Fruit fly (Drosophila melanogaster) whole organism, embryonic: ENCODE measurements around the gene Prosbeta6.

Experiments used
- Bgb ChIP-seq: fragments of 200-800 bp; sonication (Bioruptor generic); IDR thresholded peaks from 2 replicates; pipeline ENCODE4 v1.3.6; 2022; ENCODE audit warnings: missing biosample characterization, missing genetic modification characterization; ENCODE audit not compliant: partially characterized antibody
- CG14014 ChIP-seq: fragments of 200-800 bp; sonication (Bioruptor generic); IDR thresholded peaks from 2 replicates; pipeline ENCODE4 v1.3.6; 2022; ENCODE audit warnings: missing biosample characterization, missing genetic modification characterization
- CG14965 ChIP-seq: fragments of 200-800 bp; sonication (Bioruptor generic); optimal IDR thresholded peaks from 2 replicates; lab custom pipeline; 2016; ENCODE audit warnings: missing biosample characterization, missing genetic modification characterization, borderline replicate concordance
- CG15696 ChIP-seq: fragments of 200-800 bp; sonication (Bioruptor generic); optimal IDR thresholded peaks from 2 replicates; lab custom pipeline; 2019; ENCODE audit warnings: missing biosample characterization, mild to moderate bottlenecking, missing genetic modification characterization, moderate library complexity
- CG1603 ChIP-seq: fragments of 200-800 bp; sonication (Bioruptor generic); optimal IDR thresholded peaks from 2 replicates; lab custom pipeline; 2019; ENCODE audit warnings: missing biosample characterization, mild to moderate bottlenecking, missing genetic modification characterization, moderate library complexity
- CG17829 ChIP-seq: fragments of 200-800 bp; optimal IDR thresholded peaks from 2 replicates; lab custom pipeline; 2019; ENCODE audit warnings: missing biosample characterization, mild to moderate bottlenecking, missing genetic modification characterization, moderate library complexity
- CG18764 ChIP-seq: fragments of 200-800 bp; sonication (Bioruptor generic); optimal IDR thresholded peaks from 3 replicates; lab custom pipeline; 2016; ENCODE audit warnings: missing biosample characterization, missing genetic modification characterization
- CG30403 ChIP-seq: fragments of 200-800 bp; sonication (Bioruptor generic); optimal IDR thresholded peaks from 3 replicates; lab custom pipeline; 2016; ENCODE audit warnings: missing biosample characterization, missing genetic modification characterization
- CG32532 ChIP-seq: fragments of 200-800 bp; sonication (Bioruptor generic); IDR thresholded peaks from 2 replicates; pipeline ENCODE4 v1.3.6; 2022; ENCODE audit warnings: missing biosample characterization, missing genetic modification characterization
- CG34422 ChIP-seq: fragments of 200-800 bp; sonication (Bioruptor generic); IDR thresholded peaks from 3 replicates; pipeline ENCODE4 v1.3.6; 2022; ENCODE audit warnings: missing biosample characterization, missing genetic modification characterization
- CG4707 ChIP-seq: fragments of 200-800 bp; sonication (Bioruptor generic); optimal IDR thresholded peaks from 2 replicates; lab custom pipeline; 2018; ENCODE audit warnings: missing biosample characterization, mild to moderate bottlenecking, missing genetic modification characterization, moderate library complexity
- CG9932 ChIP-seq: fragments of 200-800 bp; sonication (Bioruptor generic); IDR thresholded peaks from 2 replicates; pipeline ENCODE4 v1.3.6; 2022; ENCODE audit warnings: missing biosample characterization, missing genetic modification characterization
- CTCF ChIP-seq: fragments of 200-800 bp; sonication (Bioruptor generic); optimal IDR thresholded peaks from 2 replicates; lab custom pipeline; 2017; ENCODE audit warnings: missing biosample characterization, mild to moderate bottlenecking, missing genetic modification characterization, moderate library complexity
- Dip2 ChIP-seq: fragments of 200-800 bp; sonication (Bioruptor generic); IDR thresholded peaks from 2 replicates; pipeline ENCODE4 v1.3.6; 2022; ENCODE audit warnings: missing biosample characterization, missing genetic modification characterization
- Dp ChIP-seq: fragments of 200-800 bp; sonication (Bioruptor generic); optimal IDR thresholded peaks from 2 replicates; lab custom pipeline; 2018; ENCODE audit warnings: missing biosample characterization, mild to moderate bottlenecking, missing genetic modification characterization, moderate library complexity
- Dref ChIP-seq: fragments of 200-800 bp; sonication (Bioruptor generic); IDR thresholded peaks from 2 replicates; pipeline ENCODE4 v1.3.6; 2022; ENCODE audit warnings: missing biosample characterization, missing genetic modification characterization
- Drgx ChIP-seq: fragments of 200-800 bp; sonication (Bioruptor generic); IDR thresholded peaks from 2 replicates; pipeline ENCODE4 v1.3.6; 2022; ENCODE audit warnings: missing biosample characterization, missing genetic modification characterization
- E2f2 ChIP-seq: fragments of 200-800 bp; sonication (Bioruptor generic); IDR thresholded peaks from 2 replicates; pipeline ENCODE4 v1.3.6; 2022; ENCODE audit warnings: missing biosample characterization, missing genetic modification characterization
- Ets65A ChIP-seq: fragments of 200-800 bp; sonication (Bioruptor generic); peaks from one replicate; lab custom pipeline; 2016; ENCODE audit warnings: missing biosample characterization, missing genetic modification characterization
- HLH4C ChIP-seq: fragments of 200-800 bp; sonication (Bioruptor generic); IDR thresholded peaks from 3 replicates; pipeline ENCODE4 v1.3.6; 2022; ENCODE audit warnings: missing biosample characterization, missing genetic modification characterization; ENCODE audit not compliant: partially characterized antibody
- Hmr ChIP-seq: fragments of 200-800 bp; sonication (Bioruptor generic); optimal IDR thresholded peaks from 3 replicates; lab custom pipeline; 2017; ENCODE audit warnings: mild to moderate bottlenecking, missing biosample characterization, missing genetic modification reagents, missing genetic modification characterization
- Hsf ChIP-seq: fragments of 200-800 bp; sonication (Bioruptor generic); optimal IDR thresholded peaks from 3 replicates; lab custom pipeline; 2016; ENCODE audit warnings: missing biosample characterization, missing genetic modification characterization
- Lhr ChIP-seq: fragments of 200-800 bp; sonication (Bioruptor generic); optimal IDR thresholded peaks from 3 replicates; lab custom pipeline; 2017; ENCODE audit warnings: mild to moderate bottlenecking, missing biosample characterization, missing genetic modification reagents, missing genetic modification characterization
- Nf-YC ChIP-seq: fragments of 200-800 bp; optimal IDR thresholded peaks from 3 replicates; lab custom pipeline; 2019; ENCODE audit warnings: missing biosample characterization, mild to moderate bottlenecking, missing genetic modification characterization, moderate library complexity
- NfI ChIP-seq: fragments of 200-800 bp; sonication (Bioruptor generic); optimal IDR thresholded peaks from 3 replicates; lab custom pipeline; 2018; ENCODE audit warnings: missing biosample characterization, mild to moderate bottlenecking, missing genetic modification characterization, moderate library complexity
- Opbp ChIP-seq: fragments of 200-800 bp; sonication (Bioruptor generic); IDR thresholded peaks from 3 replicates; pipeline ENCODE4 v1.3.6; 2022; ENCODE audit warnings: missing biosample characterization, missing genetic modification characterization; ENCODE audit not compliant: partially characterized antibody
- Scr ChIP-seq: fragments of 200-800 bp; sonication (Bioruptor generic); IDR thresholded peaks from 2 replicates; pipeline ENCODE4 v1.3.6; 2022; ENCODE audit warnings: missing biosample characterization, missing genetic modification characterization; ENCODE audit not compliant: partially characterized antibody
- Xrp1 ChIP-seq: fragments of 200-800 bp; sonication (Bioruptor generic); IDR thresholded peaks from 2 replicates; pipeline ENCODE4 v1.3.6; 2022; ENCODE audit warnings: missing biosample characterization, missing genetic modification characterization
- amos ChIP-seq: fragments of 200-800 bp; sonication (Bioruptor generic); IDR thresholded peaks from 2 replicates; pipeline ENCODE4 v1.3.6; 2022; ENCODE audit warnings: missing biosample characterization, missing genetic modification characterization; ENCODE audit not compliant: partially characterized antibody
- bbx ChIP-seq: fragments of 200-800 bp; sonication (Bioruptor generic); IDR thresholded peaks from 2 replicates; pipeline ENCODE4 v1.3.6; 2022; ENCODE audit warnings: missing biosample characterization, missing genetic modification characterization; ENCODE audit not compliant: partially characterized antibody
- knrl ChIP-seq: fragments of 200-800 bp; sonication (Bioruptor generic); IDR thresholded peaks from 3 replicates; pipeline ENCODE4 v1.3.6; 2022; ENCODE audit warnings: missing biosample characterization, missing genetic modification characterization; ENCODE audit not compliant: partially characterized antibody
- lmd ChIP-seq: fragments of 200-800 bp; sonication (Bioruptor generic); IDR thresholded peaks from 2 replicates; pipeline ENCODE4 v1.3.6; 2022; ENCODE audit warnings: missing biosample characterization, missing genetic modification characterization
- pan ChIP-seq, 4 experiments: fragments of >200 bp in 3 of 4; fragments of 200-800 bp in 1 of 4; sonication (Bioruptor generic) in 1 of 4; optimal IDR thresholded peaks in 3 of 4; IDR thresholded peaks in 1 of 4; 2 replicates each; pipeline versions ENCODE4 v1.3.6 to Lab custom; 2017 to 2022; ENCODE audit warnings: missing biosample characterization in 2 of 4, missing genetic modification characterization in 2 of 4, mixed read lengths in 1 of 4
- slbo ChIP-seq: fragments of 200-800 bp; sonication (Bioruptor generic); IDR thresholded peaks from 2 replicates; pipeline ENCODE4 v1.3.6; 2022; ENCODE audit warnings: missing biosample characterization, missing genetic modification characterization
- sob ChIP-seq: fragments of 200-800 bp; sonication (Bioruptor generic); IDR thresholded peaks from 2 replicates; pipeline ENCODE4 v1.3.6; 2022; ENCODE audit warnings: missing biosample characterization, missing genetic modification characterization
- stwl ChIP-seq: fragments of 200-800 bp; sonication (Bioruptor generic); optimal IDR thresholded peaks from 3 replicates; lab custom pipeline; 2018; ENCODE audit warnings: missing biosample characterization, mild to moderate bottlenecking, missing genetic modification characterization, moderate library complexity
- tgo ChIP-seq: fragments of 200-800 bp; sonication (Bioruptor generic); IDR thresholded peaks from 3 replicates; pipeline ENCODE4 v1.3.6; 2022; ENCODE audit warnings: missing biosample characterization, missing genetic modification characterization
- unpg ChIP-seq: fragments of 200-800 bp; sonication (Bioruptor generic); optimal IDR thresholded peaks from 3 replicates; lab custom pipeline; 2018; ENCODE audit warnings: missing biosample characterization, mild to moderate bottlenecking, missing genetic modification characterization, moderate library complexity
- vvl ChIP-seq: fragments of 200-800 bp; sonication (Bioruptor generic); IDR thresholded peaks from 2 replicates; pipeline ENCODE4 v1.3.6; 2022; ENCODE audit warnings: missing biosample characterization, missing genetic modification characterization
- zfh1 ChIP-seq: fragments of 200-800 bp; sonication (Bioruptor generic); IDR thresholded peaks from 3 replicates; pipeline ENCODE4 v1.3.6; 2022; ENCODE audit warnings: missing biosample characterization, missing genetic modification characterization

The Prosbeta6 gene

DNA sequence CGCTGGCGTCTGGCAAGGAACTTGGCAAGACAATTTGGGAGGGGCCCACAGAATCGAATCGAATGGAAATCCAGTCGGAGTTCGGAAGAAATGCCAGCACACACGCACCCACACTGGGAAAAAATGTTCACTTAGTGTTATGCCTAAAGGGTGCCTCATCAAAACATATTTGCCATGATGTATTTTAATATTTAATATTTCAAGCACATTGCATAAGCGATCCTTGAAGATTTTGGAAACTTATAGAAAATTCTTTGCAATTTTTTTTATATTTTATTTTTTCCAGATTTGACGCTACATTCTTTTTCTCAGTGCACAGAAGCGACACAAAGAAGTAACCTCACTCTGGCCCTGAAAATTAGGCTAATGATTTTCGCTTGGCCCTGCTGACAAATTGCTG lies 44.1 kb downstream of the Prosbeta6 start (continued):
- peak; percentile 12 for TF ChIP-seq Hsf

- TF ChIP-seq amos (GFP tag; lab: Robert Waterston, UW) = peak; percentile 54; the same call in 1 of the 2 replicates
- TF ChIP-seq knrl (GFP tag; lab: Robert Waterston, UW) = peak; percentile 21; the same call in 1 of the 3 replicates
- peak; percentile 94 for TF ChIP-seq Dip2 (GFP tag; lab: Robert Waterston, UW)
- TF ChIP-seq CTCF (GFP tag; lab: Kevin White, UChicago) = peak; percentile 95
- TF ChIP-seq bbx (GFP tag; lab: Robert Waterston, UW) = peak; percentile 33; the same call in 1 of the 2 replicates
- TF ChIP-seq vvl = 0 out of 2 replicates have a peak, but pooled peaks have one; percentile 6
- TF ChIP-seq Scr (GFP tag; lab: Robert Waterston, UW) = 0 out of 2 replicates have a peak, but pooled peaks have one; percentile 8
- TF ChIP-seq CG17829 (tag; lab: Kevin White, UChicago) = peak; percentile 15
- peak; percentile 83 for TF ChIP-seq Dp (GFP tag; lab: Kevin White, UChicago)
- no peak for TF ChIP-seq Drgx (GFP tag; lab: Robert Waterston, UW)
- TF ChIP-seq lmd (GFP tag; lab: Robert Waterston, UW) = peak; percentile 4; the same call in 1 of the 2 replicates
- peak; percentile 92 for TF ChIP-seq E2f2
- TF ChIP-seq sob = 0 out of 2 replicates have a peak, but pooled peaks have one; percentile 15
- TF ChIP-seq CG14965 = no peak
- 0 out of 3 replicates have a peak, but pooled peaks have one; percentile 8 for TF ChIP-seq Opbp (GFP tag; lab: Robert Waterston, UW)
- no peak for TF ChIP-seq NfI (GFP tag; lab: Kevin White, UChicago)
- peak; percentile 25 for TF ChIP-seq Hmr (GFP tag; lab: Kevin White, UChicago)
- TF ChIP-seq tgo (GFP tag; lab: Robert Waterston, UW) = peak; percentile 29; the same call in 2 of the 3 replicates
- TF ChIP-seq CG30403 (GFP tag; lab: Kevin White, UChicago) = peak; percentile 23
- no peak for TF ChIP-seq Dref (GFP tag; lab: Robert Waterston, UW)
- TF ChIP-seq Nf-YC (tag; lab: Kevin White, UChicago) = no peak
- TF ChIP-seq CG4707 = peak; percentile 96
- TF ChIP-seq CG9932 = peak; percentile 3; the same call in 1 of the 2 replicates
- peak; percentile 7; the same call in 1 of the 3 replicates for TF ChIP-seq CG34422 (GFP tag; lab: Robert Waterston, UW)
- TF ChIP-seq Ets65A (GFP tag; lab: Kevin White, UChicago) = peak; percentile 15
- no peak for TF ChIP-seq CG18764 (GFP tag; lab: Kevin White, UChicago)
- TF ChIP-seq HLH4C = no peak
- TF ChIP-seq zfh1 (GFP tag; lab: Robert Waterston, UW) = 0 out of 3 replicates have a peak, but pooled peaks have one; percentile 51
- TF ChIP-seq stwl (tag; lab: Kevin White, UChicago) = peak; percentile 34
- TF ChIP-seq Lhr (GFP tag; lab: Kevin White, UChicago) = peak; percentile 19
- TF ChIP-seq CG32532 (GFP tag; lab: Robert Waterston, UW) = peak; percentile 49; the same call in 1 of the 2 replicates
- TF ChIP-seq pan (optimal IDR thresholded peaks at IDR 0.05; lab: Kevin White, UChicago) = no peak
- TF ChIP-seq pan (GFP tag; optimal IDR thresholded peaks at IDR 0.05 in 1 of 2, IDR thresholded peaks at IDR 0.05 in 1 of 2) = peak in 1 of 2 experiments; percentile 28
- 0 out of 2 replicates have a peak, but pooled peaks have one; percentile 6 for TF ChIP-seq CG14014
- TF ChIP-seq Xrp1 = peak; percentile 15; the same call in 1 of the 2 replicates
- TF ChIP-seq slbo (GFP tag; lab: Robert Waterston, UW) = peak; percentile 41; the same call in 1 of the 2 replicates
- TF ChIP-seq unpg (GFP tag; lab: Kevin White, UChicago) = peak; percentile 1
- peak; percentile 54 for TF ChIP-seq Bgb
- peak; percentile 35 for TF ChIP-seq CG1603
- no peak for TF ChIP-seq CG15696 (tag; lab: Kevin White, UChicago)
Measured at dm6 chr3L:16563361-16563760, 46.9 kb downstream of the Prosbeta6 start.
